Worm (Caenorhabditis elegans): ENCODE results near the gene cdk-11.2.

Gene cdk-11.2

ce11 chrX:10453960-10454359 is 34.4 kb upstream of the cdk-11.2 start, which contains the start of gene lgc-41:
lgc-41 (plus strand) TSS chrX:10454260.
- TF ChIP-seq C34F6.9 (tag; optimal IDR thresholded peaks at IDR 0.05) (no peak), ceh-16 (tag; optimal IDR thresholded peaks at IDR 0.05) (no peak), peb-1 (tag; optimal IDR thresholded peaks at IDR 0.05) (no peak), elt-3 (tag; optimal IDR thresholded peaks at IDR 0.05) (no peak), sem-4 (tag; optimal IDR thresholded peaks at IDR 0.05) (no peak), lin-13 (GFP tag; optimal IDR thresholded peaks at IDR 0.05) (no peak), nhr-77 (tag; optimal IDR thresholded peaks at IDR 0.05) (no peak), mab-5 (tag; optimal IDR thresholded peaks at IDR 0.05) (no peak), ztf-1 (GFP tag; conservative IDR thresholded peaks at IDR 0.05) (no peak), lin-11 (tag; optimal IDR thresholded peaks at IDR 0.05) (no peak), dmd-4 (tag; optimal IDR thresholded peaks at IDR 0.05) (no peak), skn-1 (tag; optimal IDR thresholded peaks at IDR 0.05) (no peak), nhr-237 (tag; optimal IDR thresholded peaks at IDR 0.05) (no peak), fos-1 (tag; optimal IDR thresholded peaks at IDR 0.05) (no peak), nhr-12 (tag; optimal IDR thresholded peaks at IDR 0.05) (no peak), ama-1 (optimal IDR thresholded peaks at IDR 0.05) (no peak), R02D3.7 (tag; optimal IDR thresholded peaks at IDR 0.05) (no peak), nhr-129 (tag; optimal IDR thresholded peaks at IDR 0.05) (no peak)

- TF ChIP-seq skn-1 (tag; optimal IDR thresholded peaks at IDR 0.05) (no peak), lsy-2 (tag; optimal IDR thresholded peaks at IDR 0.05) (peak in 1 of 2 experiments; percentile 63), C34F6.9 (tag; optimal IDR thresholded peaks at IDR 0.05) (peak; percentile 10)
Observed at ce11 chrX:10446982-10447381, 27.4 kb upstream of the cdk-11.2 start, which contains the start of gene C39B10.5. C39B10.5 (plus strand) TSS chrX:10447343.

- TF ChIP-seq R02D3.7 (tag; optimal IDR thresholded peaks at IDR 0.05) (no peak), mab-5 (tag; optimal IDR thresholded peaks at IDR 0.05) (no peak), unc-55 (GFP tag; optimal IDR thresholded peaks at IDR 0.05) (no peak), Y55F3AM.14 (GFP tag; optimal IDR thresholded peaks at IDR 0.05) (no peak), ztf-4 (tag; optimal IDR thresholded peaks at IDR 0.05) (no peak), lin-39 (tag; optimal IDR thresholded peaks at IDR 0.05) (no peak), mdl-1 (tag; optimal IDR thresholded peaks at IDR 0.05) (no peak), nhr-25 (tag; optimal IDR thresholded peaks at IDR 0.05) (no peak), nhr-10 (tag; optimal IDR thresholded peaks at IDR 0.05) (no peak), sem-4 (tag; optimal IDR thresholded peaks at IDR 0.05) (no peak), ZK546.5 (tag; optimal IDR thresholded peaks at IDR 0.05) (no peak), nhr-23 (tag; optimal IDR thresholded peaks at IDR 0.05) (no peak), crh-2 (tag; optimal IDR thresholded peaks at IDR 0.05) (no peak), elt-3 (tag; optimal IDR thresholded peaks at IDR 0.05) (no peak), gmeb-1 (tag; optimal IDR thresholded peaks at IDR 0.05) (no peak), lin-11 (tag; optimal IDR thresholded peaks at IDR 0.05) (no peak), nhr-129 (tag; optimal IDR thresholded peaks at IDR 0.05) (no peak), lin-13 (GFP tag; optimal IDR thresholded peaks at IDR 0.05) (no peak), unc-62 (GFP tag; optimal IDR thresholded peaks at IDR 0.05) (no peak)
Observed at ce11 chrX:10444705-10445104, 25.1 kb upstream of the cdk-11.2 start, which contains the start of gene C39B10.4. C39B10.4 (plus strand) TSS chrX:10445005.

DNA sequence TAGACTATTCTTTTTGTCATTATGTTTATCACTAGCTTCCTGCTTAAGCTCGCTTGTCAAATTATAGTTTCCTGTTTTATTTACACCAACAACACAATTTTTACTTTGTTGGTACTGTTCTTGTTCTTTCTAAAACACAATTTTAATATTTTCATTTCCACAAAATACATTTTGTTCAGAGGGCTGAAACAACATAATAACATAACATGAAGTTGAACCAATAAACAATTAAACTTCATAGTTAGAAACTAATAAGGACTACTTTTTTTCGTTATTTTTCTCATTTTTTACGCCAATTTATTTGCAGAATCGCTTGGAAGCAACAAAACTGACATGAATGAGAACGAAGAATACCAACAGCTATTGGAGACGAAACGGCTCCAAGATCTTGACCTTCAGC is 24.3 kb upstream of the cdk-11.2 start, which contains the start of gene C39B10.3:
C39B10.3 (plus strand) TSS at position 301 of the 400 bp plus-strand sequence.
- TF ChIP-seq ceh-82 (tag; optimal IDR thresholded peaks at IDR 0.05) (no peak), nhr-10 (tag; optimal IDR thresholded peaks at IDR 0.05) (no peak)

ce11 chrX:10440781-10441180 is 21.2 kb upstream of the cdk-11.2 start:
- TF ChIP-seq unc-55 (GFP tag; optimal IDR thresholded peaks at IDR 0.05), result no peak
- TF ChIP-seq skn-1 (tag; optimal IDR thresholded peaks at IDR 0.05), result peak; percentile 54
- no peak for TF ChIP-seq peb-1 (tag; optimal IDR thresholded peaks at IDR 0.05)
- TF ChIP-seq fos-1 (tag; optimal IDR thresholded peaks at IDR 0.05), result peak; percentile 25
- no peak for TF ChIP-seq nhr-129 (tag; optimal IDR thresholded peaks at IDR 0.05)

- no peak for TF ChIP-seq ztf-11 (tag; optimal IDR thresholded peaks at IDR 0.05)
- no peak for TF ChIP-seq unc-62 (GFP tag; optimal IDR thresholded peaks at IDR 0.05)
- no peak for TF ChIP-seq ZK546.5 (tag; optimal IDR thresholded peaks at IDR 0.05)
- no peak for TF ChIP-seq nhr-21 (tag; optimal IDR thresholded peaks at IDR 0.05)
- no peak for TF ChIP-seq C34F6.9 (tag; optimal IDR thresholded peaks at IDR 0.05)
- TF ChIP-seq elt-3 (tag; optimal IDR thresholded peaks at IDR 0.05), result no peak
- TF ChIP-seq lin-39 (tag; optimal IDR thresholded peaks at IDR 0.05), result no peak
- no peak for TF ChIP-seq mab-5 (tag; optimal IDR thresholded peaks at IDR 0.05)
- TF ChIP-seq nhr-237 (tag; optimal IDR thresholded peaks at IDR 0.05), result no peak
- TF ChIP-seq alr-1 (tag; optimal IDR thresholded peaks at IDR 0.05), result no peak
- TF ChIP-seq Y55F3AM.14 (GFP tag; optimal IDR thresholded peaks at IDR 0.05), result no peak
- no peak for TF ChIP-seq ceh-16 (tag; optimal IDR thresholded peaks at IDR 0.05)
- TF ChIP-seq skn-1 (tag; optimal IDR thresholded peaks at IDR 0.05), result no peak
- no peak for TF ChIP-seq unc-39 (tag; optimal IDR thresholded peaks at IDR 0.05)
Observed at ce11 chrX:10437421-10437820, 17.9 kb upstream of the cdk-11.2 start.

All from whole organism, L2 larva.